Worm (Caenorhabditis elegans) whole organism, young adult: ENCODE measurements around the gene pap-3.

ENCODE experiments used
- B0035.1 ChIP-seq: sonication (generic microtip); optimal IDR thresholded peaks from 2 replicates; lab custom pipeline; 2016; ENCODE audit warnings: missing genetic modification characterization, mild to moderate bottlenecking, missing compliant biosample characterization, missing genotype, missing genetic modification reagents
- B0336.3 ChIP-seq: fragments of 200-800 bp; sonication (Bioruptor generic); IDR thresholded peaks from 2 replicates; pipeline ENCODE4 v1.3.6; 2022; ENCODE audit warnings: missing genetic modification characterization, missing compliant biosample characterization
- F10E7.11 ChIP-seq: sonication (generic microtip); optimal IDR thresholded peaks from 2 replicates; lab custom pipeline; 2017; ENCODE audit warnings: mild to moderate bottlenecking, missing genetic modification characterization, moderate library complexity, missing compliant biosample characterization
- F52B5.7 ChIP-seq: sonication (generic microtip); optimal IDR thresholded peaks from 2 replicates; lab custom pipeline; 2016; ENCODE audit warnings: mild to moderate bottlenecking, missing genetic modification characterization, missing compliant biosample characterization
- F57C9.4 ChIP-seq: sonication (generic microtip); optimal IDR thresholded peaks from 2 replicates; lab custom pipeline; 2017; ENCODE audit warnings: mild to moderate bottlenecking, missing genetic modification characterization, missing compliant biosample characterization
- T07F8.4 ChIP-seq: sonication (generic microtip); optimal IDR thresholded peaks from 2 replicates; lab custom pipeline; 2016; ENCODE audit warnings: mild to moderate bottlenecking, missing genetic modification characterization, moderate library complexity, missing compliant biosample characterization
- Y53F4B.3 ChIP-seq: fragments of 200-800 bp; sonication (Bioruptor generic); IDR thresholded peaks from 2 replicates; pipeline ENCODE4 v1.3.6; 2022; ENCODE audit warnings: missing genetic modification reagents, missing genetic modification characterization, missing compliant biosample characterization
- Y53G8AR.9 ChIP-seq: fragments of 200-800 bp; sonication (Bioruptor generic); conservative IDR thresholded peaks from 2 replicates; pipeline ENCODE4 v1.3.6; 2022; ENCODE audit warnings: missing genetic modification reagents, missing genetic modification characterization, missing compliant biosample characterization
- Y67H2A.10 ChIP-seq: fragments of 200-800 bp; sonication (Bioruptor generic); conservative IDR thresholded peaks from 2 replicates; pipeline ENCODE4 v1.3.6; 2022; ENCODE audit warnings: missing genetic modification reagents, missing genetic modification characterization, missing compliant biosample characterization
- ZK185.1 ChIP-seq: sonication (generic microtip); optimal IDR thresholded peaks from 2 replicates; lab custom pipeline; 2016; ENCODE audit warnings: mild to moderate bottlenecking, missing genetic modification characterization, missing compliant biosample characterization; ENCODE audit not compliant: poor library complexity, severe bottlenecking
- attf-6 ChIP-seq: fragments of 200-800 bp; sonication (Bioruptor generic); IDR thresholded peaks from 2 replicates; pipeline ENCODE4 v1.3.6; 2022; ENCODE audit warnings: missing genetic modification reagents, missing genetic modification characterization, missing compliant biosample characterization
- cebp-1 ChIP-seq, 2 experiments: fragments of 200-800 bp in 1 of 2; sonication (Bioruptor generic) in 1 of 2; sonication (generic microtip) in 1 of 2; IDR thresholded peaks in 1 of 2; optimal IDR thresholded peaks in 1 of 2; 2 replicates each; pipeline versions ENCODE4 v1.3.6 to Lab custom; 2017 to 2022; ENCODE audit warnings: missing compliant biosample characterization in 2 of 2, missing genetic modification characterization in 2 of 2, mild to moderate bottlenecking in 1 of 2, missing genetic modification reagents in 1 of 2, moderate library complexity in 1 of 2
- die-1 ChIP-seq: sonication (generic microtip); optimal IDR thresholded peaks from 2 replicates; lab custom pipeline; 2016; ENCODE audit warnings: missing genotype, mild to moderate bottlenecking, missing genetic modification characterization, missing compliant biosample characterization
- dpff-1 ChIP-seq: sonication (generic microtip); optimal IDR thresholded peaks from 2 replicates; lab custom pipeline; 2017; ENCODE audit warnings: mild to moderate bottlenecking, missing genetic modification characterization, missing compliant biosample characterization
- egrh-3 ChIP-seq: fragments of 200-800 bp; sonication (Bioruptor generic); IDR thresholded peaks from 2 replicates; pipeline ENCODE4 v1.3.6; 2022; ENCODE audit warnings: missing genetic modification reagents, missing genetic modification characterization, missing compliant biosample characterization
- ekl-4 ChIP-seq: fragments of 200-800 bp; sonication (Bioruptor generic); IDR thresholded peaks from 2 replicates; pipeline ENCODE4 v1.3.6; 2022; ENCODE audit warnings: missing genetic modification reagents, missing genetic modification characterization, missing compliant biosample characterization
- fkh-3 ChIP-seq: sonication (generic microtip); optimal IDR thresholded peaks from 2 replicates; lab custom pipeline; 2016; ENCODE audit warnings: mild to moderate bottlenecking, missing genetic modification characterization, missing compliant biosample characterization
- let-526 ChIP-seq: fragments of 200-800 bp; sonication (Bioruptor generic); IDR thresholded peaks from 2 replicates; pipeline ENCODE4 v1.3.6; 2022; ENCODE audit warnings: missing genetic modification reagents, missing genetic modification characterization, missing compliant biosample characterization
- let-607 ChIP-seq, 2 experiments: fragments of 200-800 bp in 1 of 2; sonication (Bioruptor generic) in 1 of 2; sonication (generic microtip) in 1 of 2; optimal IDR thresholded peaks; 2 replicates each; lab custom pipeline; 2016 to 2018; ENCODE audit warnings: mild to moderate bottlenecking in 2 of 2, missing compliant biosample characterization in 2 of 2, missing genetic modification characterization in 2 of 2, moderate library complexity in 2 of 2, missing genotype in 1 of 2
- madf-10 ChIP-seq: sonication (generic microtip); optimal IDR thresholded peaks from 2 replicates; lab custom pipeline; 2016; ENCODE audit warnings: mild to moderate bottlenecking, missing genetic modification characterization, missing compliant biosample characterization
- madf-3 ChIP-seq: fragments of 200-800 bp; sonication (Bioruptor generic); IDR thresholded peaks from 2 replicates; pipeline ENCODE4 v1.3.6; 2022; ENCODE audit warnings: missing genetic modification reagents, missing genetic modification characterization, missing compliant biosample characterization
- mes-4 ChIP-seq: sonication (generic microtip); optimal IDR thresholded peaks from 2 replicates; lab custom pipeline; 2016; ENCODE audit warnings: missing genotype, missing genetic modification characterization, missing compliant biosample characterization
- nfyb-1 ChIP-seq: fragments of 200-800 bp; sonication (Bioruptor generic); IDR thresholded peaks from 2 replicates; pipeline ENCODE4 v1.3.6; 2022; ENCODE audit warnings: missing genetic modification reagents, missing genetic modification characterization, missing compliant biosample characterization
- nhr-90 ChIP-seq: sonication (generic microtip); optimal IDR thresholded peaks from 2 replicates; lab custom pipeline; 2016; ENCODE audit warnings: missing genotype, mild to moderate bottlenecking, missing genetic modification characterization, missing compliant biosample characterization
- pbrm-1 ChIP-seq: fragments of 200-800 bp; sonication (Bioruptor generic); IDR thresholded peaks from 2 replicates; pipeline ENCODE4 v1.3.6; 2022; ENCODE audit warnings: missing genetic modification reagents, missing genetic modification characterization, missing compliant biosample characterization
- repo-1 ChIP-seq: sonication (generic microtip); optimal IDR thresholded peaks from 2 replicates; lab custom pipeline; 2017; ENCODE audit warnings: mild to moderate bottlenecking, missing genetic modification characterization, missing compliant biosample characterization
- sea-2 ChIP-seq: fragments of 200-800 bp; sonication (Bioruptor generic); IDR thresholded peaks from 2 replicates; pipeline ENCODE4 v1.3.6; 2022; ENCODE audit warnings: missing genetic modification characterization, missing compliant biosample characterization
- snpc-1.3 ChIP-seq: sonication (generic microtip); optimal IDR thresholded peaks from 2 replicates; lab custom pipeline; 2017; ENCODE audit warnings: missing genetic modification characterization, mild to moderate bottlenecking, missing compliant biosample characterization, antibody characterized with exemption, moderate library complexity, missing genotype, missing genetic modification reagents; ENCODE audit not compliant: insufficient read depth
- unc-62 ChIP-seq: fragments of 150-350 bp; optimal IDR thresholded peaks from 2 replicates; lab custom pipeline; 2014; ENCODE audit warnings: missing biosample characterization, missing genetic modification reagents, missing genetic modification characterization
- zfh-2 ChIP-seq: fragments of 200-800 bp; sonication (Bioruptor generic); conservative IDR thresholded peaks from 2 replicates; pipeline ENCODE4 v1.3.6; 2022; ENCODE audit warnings: missing genetic modification reagents, missing genetic modification characterization, missing compliant biosample characterization
- ztf-22 ChIP-seq: fragments of 200-800 bp; sonication (Bioruptor generic); optimal IDR thresholded peaks from 2 replicates; lab custom pipeline; 2018; ENCODE audit warnings: mild to moderate bottlenecking, missing genetic modification characterization, moderate library complexity, missing compliant biosample characterization
- ztf-26 ChIP-seq: sonication (generic microtip); optimal IDR thresholded peaks from 2 replicates; lab custom pipeline; 2017; ENCODE audit warnings: missing genetic modification characterization, missing compliant biosample characterization

Gene pap-3

DNA sequence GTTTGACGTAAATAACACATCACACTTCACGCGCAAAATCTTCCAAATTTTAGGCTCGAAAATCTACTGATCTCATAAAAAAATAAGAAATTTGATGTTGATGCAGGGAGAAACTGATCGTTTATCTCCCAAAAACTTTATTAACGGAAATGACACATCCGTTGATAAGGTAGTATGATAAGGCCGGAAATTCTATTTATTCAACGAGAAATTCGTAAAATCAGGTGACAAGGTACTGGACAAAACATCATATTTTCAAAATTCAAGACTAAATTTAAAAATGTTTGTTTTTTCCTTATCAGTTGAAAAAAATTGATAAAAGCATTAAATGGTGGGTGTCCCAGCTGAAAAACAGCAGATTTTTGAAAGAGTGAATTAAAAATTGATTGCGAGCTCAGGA is 43.5 kb upstream of the pap-3 start:
- TF ChIP-seq F10E7.11 (no peak), let-526 (GFP tag; lab: Robert Waterston, UW) (no peak), nfyb-1 (no peak), fkh-3 (tag; lab: Kevin White, UChicago) (no peak), ZK185.1 (tag; lab: Kevin White, UChicago) (no peak), Y67H2A.10 (GFP tag; lab: Robert Waterston, UW) (no peak)

DNA sequence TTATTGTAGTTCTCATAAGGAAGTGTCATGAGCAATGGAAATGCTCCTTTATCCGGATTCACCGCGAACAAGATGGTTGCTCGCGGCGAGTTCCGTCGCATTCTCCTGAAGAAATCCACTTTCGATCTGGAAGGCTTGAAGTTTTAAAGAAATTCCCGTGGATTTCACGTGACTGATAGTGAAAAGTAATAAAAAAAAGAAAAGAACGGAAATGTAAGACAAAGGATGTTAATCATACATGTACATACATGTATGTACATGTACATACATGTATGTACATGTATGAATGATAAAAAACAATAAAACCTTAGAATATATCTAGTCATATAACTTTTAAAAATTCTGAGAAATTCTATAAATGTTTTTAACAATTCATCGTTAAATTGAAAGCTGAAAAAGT is 40.0 kb upstream of the pap-3 start, which contains the start of gene clh-1:
TSS of gene clh-1 (minus strand) at position 101 of the 400 bp plus-strand sequence.
- TF ChIP-seq let-607 (tag; optimal IDR thresholded peaks at IDR 0.05; lab: Kevin White, UChicago) = no peak
- TF ChIP-seq madf-3 (GFP tag; lab: Robert Waterston, UW) = no peak
- no peak for TF ChIP-seq attf-6 (GFP tag; lab: Robert Waterston, UW)
- TF ChIP-seq sea-2 (GFP tag; lab: Robert Waterston, UW) = no peak
- TF ChIP-seq snpc-1.3 = no peak
- no peak for TF ChIP-seq madf-10 (tag; lab: Kevin White, UChicago)
- no peak for TF ChIP-seq ztf-22
- TF ChIP-seq B0035.1 (tag; lab: Kevin White, UChicago) = no peak
- TF ChIP-seq cebp-1 (GFP tag; IDR thresholded peaks at IDR 0.05; lab: Robert Waterston, UW) = no peak
- no peak for TF ChIP-seq cebp-1 (tag; optimal IDR thresholded peaks at IDR 0.05; lab: Kevin White, UChicago)
- TF ChIP-seq pbrm-1 = no peak
- no peak for TF ChIP-seq Y53G8AR.9 (GFP tag; lab: Robert Waterston, UW)
- no peak for TF ChIP-seq repo-1 (tag; lab: Kevin White, UChicago)
- no peak for TF ChIP-seq B0336.3 (GFP tag; lab: Robert Waterston, UW)
- TF ChIP-seq Y53F4B.3 (GFP tag; lab: Robert Waterston, UW) = no peak
- no peak for TF ChIP-seq nhr-90
- no peak for TF ChIP-seq unc-62 (GFP tag; lab: Kevin White, UChicago)
- TF ChIP-seq ekl-4 = no peak
- no peak for TF ChIP-seq T07F8.4 (tag; lab: Kevin White, UChicago)
- TF ChIP-seq zfh-2 (GFP tag; lab: Robert Waterston, UW) = no peak

DNA sequence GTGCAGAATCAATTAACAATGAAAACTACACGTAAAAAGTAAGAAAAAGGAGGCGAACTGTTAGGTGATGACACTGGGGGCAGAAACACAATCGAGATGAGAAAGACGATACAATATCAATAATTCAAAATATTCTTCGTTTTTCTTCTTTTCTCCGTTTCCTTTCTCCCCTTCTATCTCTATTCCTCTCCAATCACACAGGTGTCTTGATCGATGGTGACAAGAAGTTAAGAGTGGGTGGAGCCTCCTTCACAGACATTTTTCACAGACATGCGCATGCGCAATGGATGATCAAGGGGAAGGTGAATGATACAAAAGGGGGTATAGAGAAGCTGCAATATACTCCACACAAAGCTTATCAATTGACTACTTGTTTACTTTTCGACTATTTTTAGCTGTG is 38.4 kb upstream of the pap-3 start:
- no peak for TF ChIP-seq F57C9.4 (tag; lab: Kevin White, UChicago)
- TF ChIP-seq die-1 (tag; lab: Kevin White, UChicago) = no peak
- no peak for TF ChIP-seq egrh-3 (GFP tag; lab: Robert Waterston, UW)

DNA sequence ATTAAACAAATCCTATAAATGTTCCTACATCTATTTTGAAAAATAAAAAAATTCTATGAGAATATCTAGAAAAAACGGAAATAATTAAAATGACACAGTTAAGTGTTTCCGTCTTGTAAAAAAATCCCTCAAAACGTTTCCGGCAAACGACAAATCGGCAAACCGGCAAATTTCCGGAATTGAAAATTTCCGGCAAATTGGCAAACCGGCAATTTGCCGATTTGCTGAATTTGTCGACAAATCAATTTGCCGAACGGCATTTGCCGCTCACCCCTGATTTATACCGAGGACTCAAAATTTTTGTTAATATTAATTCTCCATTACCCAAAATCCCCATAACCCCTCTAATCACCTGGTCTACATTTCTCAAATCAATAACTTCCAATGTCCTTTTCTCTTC is 36.7 kb upstream of the pap-3 start:
- TF ChIP-seq ztf-26 (no peak), dpff-1 (tag; lab: Kevin White, UChicago) (no peak), F52B5.7 (tag; lab: Kevin White, UChicago) (no peak), mes-4 (no peak)
- TF ChIP-seq, all 124 proteins: peak for 0
